Worm (Caenorhabditis elegans) whole organism, L2 larva: ENCODE data around the gene lim-4.

Source experiments
- R02D3.7 ChIP-seq: fragments of 150-350 bp; optimal IDR thresholded peaks from 2 replicates; lab custom pipeline; 2014; ENCODE audit warnings: missing biosample characterization, missing genetic modification characterization
- ZK546.5 ChIP-seq: sonication (generic microtip); optimal IDR thresholded peaks from 2 replicates; lab custom pipeline; 2017; ENCODE audit warnings: missing biosample characterization, missing genetic modification characterization
- aly-2 ChIP-seq: fragments of 150-350 bp; optimal IDR thresholded peaks from 2 replicates; lab custom pipeline; 2014; ENCODE audit warnings: missing biosample characterization, missing genetic modification characterization
- ama-1 ChIP-seq: fragments of 150-350 bp; optimal IDR thresholded peaks from 2 replicates; lab custom pipeline; 2018; ENCODE audit warnings: inconsistent platforms
- ceh-82 ChIP-seq: fragments of 150-350 bp; optimal IDR thresholded peaks from 2 replicates; lab custom pipeline; 2014; ENCODE audit warnings: missing biosample characterization, missing genetic modification characterization
- elt-1 ChIP-seq: fragments of 150-350 bp; optimal IDR thresholded peaks from 2 replicates; lab custom pipeline; 2014; ENCODE audit warnings: missing biosample characterization, missing genetic modification characterization
- elt-3 ChIP-seq: sonication (generic microtip); optimal IDR thresholded peaks from 2 replicates; lab custom pipeline; 2017; ENCODE audit warnings: missing biosample characterization, missing genetic modification characterization
- fos-1 ChIP-seq: fragments of 150-350 bp; optimal IDR thresholded peaks from 2 replicates; lab custom pipeline; 2014; ENCODE audit warnings: missing biosample characterization, missing genetic modification characterization
- lsy-2 ChIP-seq, 2 experiments: fragments of 150-350 bp in 1 of 2; sonication (generic microtip) in 1 of 2; optimal IDR thresholded peaks; 2 replicates each; lab custom pipeline; 2014 to 2017; ENCODE audit warnings: missing biosample characterization in 2 of 2, missing genetic modification characterization in 2 of 2
- skn-1 ChIP-seq: sonication (generic microtip); optimal IDR thresholded peaks from 2 replicates; lab custom pipeline; 2017; ENCODE audit warnings: missing biosample characterization, missing genetic modification characterization
- snpc-4 ChIP-seq: fragments of 150-350 bp; optimal IDR thresholded peaks from 2 replicates; lab custom pipeline; 2014; ENCODE audit warnings: missing biosample characterization, missing genetic modification characterization
- ztf-11 ChIP-seq: sonication (generic microtip); optimal IDR thresholded peaks from 2 replicates; lab custom pipeline; 2017; ENCODE audit warnings: missing biosample characterization, missing genetic modification characterization
- ztf-4 ChIP-seq: fragments of 150-350 bp; optimal IDR thresholded peaks from 2 replicates; lab custom pipeline; 2014; ENCODE audit warnings: missing biosample characterization, missing genetic modification characterization

DNA sequence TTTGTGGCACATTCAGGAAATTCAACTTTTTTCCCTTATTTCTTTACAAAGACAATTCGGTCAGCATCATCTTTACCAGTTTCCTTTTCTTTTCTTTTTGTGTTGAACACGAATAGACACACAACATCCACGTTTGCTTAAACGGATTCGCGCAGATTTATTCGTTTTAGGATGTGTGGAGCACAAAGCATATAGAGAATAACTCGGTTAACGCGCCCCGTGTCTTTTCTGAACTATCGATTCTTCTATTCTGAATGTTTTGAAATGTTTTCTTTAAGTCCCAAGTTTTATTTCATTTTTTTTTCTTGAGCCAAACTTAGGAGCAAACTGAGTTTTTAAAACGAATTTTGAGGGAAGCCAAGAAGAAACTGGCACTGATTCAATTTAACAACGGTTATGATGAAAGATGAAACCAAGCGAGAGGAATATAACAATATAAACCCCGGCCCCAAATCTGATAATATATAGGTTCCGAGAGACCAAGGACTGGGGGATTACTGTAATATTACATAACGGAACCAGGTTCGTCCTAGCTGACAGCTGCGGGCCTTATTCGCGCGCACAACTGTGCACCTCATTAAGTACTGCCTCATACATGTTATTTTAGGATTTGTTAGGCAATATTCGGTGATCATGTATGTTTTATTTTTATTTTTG, 1.6 kb downstream of the lim-4 start:
- no peak for TF ChIP-seq elt-3 (tag; lab: Kevin White, UChicago)
- no peak for TF ChIP-seq lsy-2 (tag; optimal IDR thresholded peaks at IDR 0.05; lab: Kevin White, UChicago)
- TF ChIP-seq ZK546.5 (tag; lab: Kevin White, UChicago) = no peak
- TF ChIP-seq ztf-4 (tag; lab: Kevin White, UChicago) = no peak
- TF ChIP-seq elt-1 = no peak
- TF ChIP-seq ceh-82 (tag; lab: Kevin White, UChicago) = no peak
- no peak for TF ChIP-seq snpc-4 (tag; lab: Kevin White, UChicago)
- no peak for TF ChIP-seq aly-2
- TF ChIP-seq R02D3.7 (tag; lab: Kevin White, UChicago) = no peak
- no peak for TF ChIP-seq ama-1 (lab: Kevin White, UChicago)
- no peak for TF ChIP-seq fos-1 (tag; lab: Kevin White, UChicago)
- TF ChIP-seq skn-1 (tag; lab: Kevin White, UChicago) = no peak
- TF ChIP-seq ztf-11 (tag; lab: Kevin White, UChicago) = no peak
